Fruit fly (Drosophila melanogaster) whole organism: ENCODE data around the gene CG7214.

Experiments used
- Dll ChIP-seq: fragments of >200 bp; optimal IDR thresholded peaks from 2 replicates; lab custom pipeline; 2017
- psq ChIP-seq: fragments of >200 bp; optimal IDR thresholded peaks from 2 replicates; lab custom pipeline; 2017

DNA sequence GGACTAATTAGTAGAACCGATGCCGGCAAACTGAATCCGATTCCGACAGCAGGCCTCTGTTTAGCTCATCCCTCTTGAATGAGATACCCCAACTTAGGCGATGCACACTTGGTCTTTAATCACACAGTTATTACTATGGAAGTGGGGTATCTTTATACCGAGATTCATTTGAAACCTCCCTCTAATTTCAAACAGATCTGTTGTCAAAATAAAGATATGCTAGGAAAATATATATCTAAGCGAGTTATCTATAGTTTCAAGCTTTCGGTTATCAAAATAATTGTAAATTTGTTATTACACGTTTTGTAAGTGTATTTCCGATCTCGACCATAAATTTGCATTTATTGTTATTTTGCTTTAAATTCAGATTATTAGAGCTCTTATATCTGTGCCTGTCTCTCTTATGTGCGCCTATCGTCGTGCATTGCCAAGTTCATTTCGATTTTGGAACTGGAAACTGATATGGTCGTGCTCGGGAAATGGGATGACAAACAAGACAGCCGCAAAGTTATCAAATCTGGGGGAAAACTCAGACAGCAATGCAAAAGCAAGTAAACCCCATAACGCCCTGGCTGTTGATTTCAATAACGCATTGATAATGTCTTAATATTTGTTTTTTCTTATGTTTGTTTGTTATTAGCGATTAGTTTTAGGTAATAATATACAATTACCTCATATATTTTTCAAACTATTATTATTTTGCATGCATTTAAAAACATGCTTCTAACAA lies 18.2 kb downstream of the CG7214 start, which contains the start of gene CG13795:
- no peak for TF ChIP-seq Dll (lab: Kevin White, UChicago)
- TF ChIP-seq psq (lab: Kevin White, UChicago): no peak
